Worm (Caenorhabditis elegans): ENCODE measurements around the gene math-4.

DNA sequence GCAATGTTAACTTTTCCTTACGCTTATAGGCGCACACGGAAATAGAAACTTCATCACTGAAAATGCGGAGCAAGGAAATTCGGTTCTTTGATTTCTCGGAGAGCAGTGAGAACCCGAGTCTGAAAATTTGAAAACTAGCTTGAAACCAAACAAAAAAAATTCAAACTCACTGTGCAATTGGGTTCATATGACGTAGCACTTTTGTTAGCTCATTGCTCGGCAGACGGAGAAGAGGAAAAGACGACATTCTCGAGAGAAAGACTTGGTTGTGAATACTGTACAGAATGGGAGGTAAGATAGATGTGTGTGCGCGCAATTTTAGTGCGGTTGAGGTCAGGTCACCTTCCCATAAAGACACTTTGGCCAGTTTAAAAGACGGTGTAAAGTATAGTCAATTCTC lies 32.0 kb downstream of the math-4 start, which contains the start of the genes F36H5.13 and F36H5.8:
- TF ChIP-seq xnd-1 (tag; optimal IDR thresholded peaks at IDR 0.05) (no peak), ama-1 (optimal IDR thresholded peaks at IDR 0.05) (no peak), ama-1 (GFP tag; optimal IDR thresholded peaks at IDR 0.05) (no peak), ceh-40 (GFP tag; IDR thresholded peaks at IDR 0.05) (no peak), mcd-1 (GFP tag; IDR thresholded peaks at IDR 0.05) (no peak), snpc-1.3 (tag; optimal IDR thresholded peaks at IDR 0.05; ENCODE audit: insufficient read depth) (no peak), lir-1 (GFP tag; conservative IDR thresholded peaks at IDR 0.05) (no peak), tbx-9 (tag; optimal IDR thresholded peaks at IDR 0.05; ENCODE audit: borderline replicate concordance) (no peak), dpl-1 (GFP tag; optimal IDR thresholded peaks at IDR 0.05) (no peak), F37B4.10 (GFP tag; IDR thresholded peaks at IDR 0.05) (no peak), lin-54 (GFP tag; optimal IDR thresholded peaks at IDR 0.05) (no peak), Y53G8AR.9 (GFP tag; conservative IDR thresholded peaks at IDR 0.05) (no peak), C17E4.6 (GFP tag; IDR thresholded peaks at IDR 0.05) (no peak), die-1 (tag; optimal IDR thresholded peaks at IDR 0.05) (no peak), T26A5.8 (tag; optimal IDR thresholded peaks at IDR 0.05) (no peak)

Measured in whole organism, young adult.